Fruit fly (Drosophila melanogaster): ENCODE measurements around the gene CG14326.

DNA sequence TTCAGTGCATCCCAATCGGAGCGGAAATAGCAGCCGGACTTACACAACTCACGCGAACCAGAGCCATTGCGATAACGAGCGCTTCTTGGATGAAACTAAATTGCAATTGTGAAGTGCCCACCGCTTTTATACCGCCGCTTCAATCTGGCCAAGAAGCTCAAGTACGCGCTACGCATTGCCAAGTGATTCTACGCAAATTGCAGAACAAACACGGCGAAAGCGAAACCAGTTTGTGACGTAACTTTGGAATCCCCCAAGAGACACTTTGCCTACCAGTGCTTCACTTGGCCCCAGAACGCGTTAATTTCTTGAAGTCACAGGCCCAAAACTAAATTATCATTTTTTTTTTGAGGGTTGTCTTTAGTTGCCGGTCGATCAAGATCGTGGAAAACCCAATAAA lies 7.5 kb upstream of the CG14326 start, which contains the start of gene Edg91:
- TF ChIP-seq fd85E (GFP tag; optimal IDR thresholded peaks at IDR 0.05) (no peak), Eip93F (GFP tag; optimal IDR thresholded peaks at IDR 0.05) (no peak), ss (GFP tag; optimal IDR thresholded peaks at IDR 0.05) (no peak)
